Fruit fly (Drosophila melanogaster): ENCODE data around the gene CG10650.

CG10650 gene

dm6 chr2L:18948065-18948723 lies 47.5 kb downstream of the CG10650 start (continued):
- TF ChIP-seq Stat92E (GFP tag; optimal IDR thresholded peaks at IDR 0.05) (peak in 1 of 3 experiments; percentile 46), CG10654 (GFP tag; optimal IDR thresholded peaks at IDR 0.05) (peak; percentile 33), CG4820 (GFP tag; optimal IDR thresholded peaks at IDR 0.05) (peak; percentile 48), CG2129 (GFP tag; IDR thresholded peaks at IDR 0.05; ENCODE audit: partially characterized antibody) (no peak), B-H1 (GFP tag; IDR thresholded peaks at IDR 0.05) (peak; percentile 50; the same call in 2 of the 3 replicates), gem (tag; optimal IDR thresholded peaks at IDR 0.05) (peak; percentile 91), CG2120 (GFP tag; optimal IDR thresholded peaks at IDR 0.05) (peak; percentile 24), CG15479 (GFP tag; optimal IDR thresholded peaks at IDR 0.05) (no peak), HLH3B (GFP tag; IDR thresholded peaks at IDR 0.05) (peak; percentile 49; the same call in 1 of the 2 replicates), CG17361 (GFP tag; IDR thresholded peaks at IDR 0.05) (peak; percentile 82), grau (tag; optimal IDR thresholded peaks at IDR 0.05) (peak; percentile 81), Usf (GFP tag; optimal IDR thresholded peaks at IDR 0.05) (peak; percentile 36), Ssrp (tag; optimal IDR thresholded peaks at IDR 0.05) (peak; percentile 81), Gsc (GFP tag; IDR thresholded peaks at IDR 0.05) (no peak), row (GFP tag; IDR thresholded peaks at IDR 0.05) (peak; percentile 80), CG1602 (GFP tag; optimal IDR thresholded peaks at IDR 0.05) (peak; percentile 57), lab (GFP tag; optimal IDR thresholded peaks at IDR 0.05) (peak; percentile 56), CG10565 (GFP tag; optimal IDR thresholded peaks at IDR 0.05) (no peak), CG17359 (tag; optimal IDR thresholded peaks at IDR 0.05) (peak; percentile 72), CG10979 (tag; optimal IDR thresholded peaks at IDR 0.05) (peak; percentile 86), CG18262 (tag; optimal IDR thresholded peaks at IDR 0.05) (peak; percentile 91), chif (GFP tag; optimal IDR thresholded peaks at IDR 0.05) (peak; percentile 45 to 60), Dek (tag; optimal IDR thresholded peaks at IDR 0.05) (peak; percentile 63), lola (GFP tag; optimal IDR thresholded peaks at IDR 0.05) (peak in 1 of 3 experiments; percentile 92), run (tag; optimal IDR thresholded peaks at IDR 0.05) (peak; percentile 65), corto (GFP tag; optimal IDR thresholded peaks at IDR 0.05) (peak; percentile 30), CG7357 (GFP tag; IDR thresholded peaks at IDR 0.05) (peak; percentile 71), Mad (GFP tag; optimal IDR thresholded peaks at IDR 0.05) (peak; percentile 29), ranshi (GFP tag; IDR thresholded peaks at IDR 0.05) (peak; percentile 19; the same call in 1 of the 2 replicates), YL-1 (GFP tag; optimal IDR thresholded peaks at IDR 0.05) (no peak), E2f1 (GFP tag; IDR thresholded peaks at IDR 0.05) (0 out of 2 replicates have a peak, but pooled peaks have one; percentile 24), CG13775 (GFP tag; optimal IDR thresholded peaks at IDR 0.05) (peak; percentile 67), dysf (GFP tag; IDR thresholded peaks at IDR 0.05) (peak; percentile 50; the same call in 1 of the 3 replicates), CoRest (tag; optimal IDR thresholded peaks at IDR 0.05) (peak; percentile 80), sd (tag; optimal IDR thresholded peaks at IDR 0.05) (no peak), slbo (GFP tag; IDR thresholded peaks at IDR 0.05) (0 out of 2 replicates have a peak, but pooled peaks have one; percentile 22), Optix (GFP tag; IDR thresholded peaks at IDR 0.05) (no peak), CG15601 (tag; optimal IDR thresholded peaks at IDR 0.05) (peak; percentile 85), pum (GFP tag; optimal IDR thresholded peaks at IDR 0.05) (peak; percentile 27), CG7928 (GFP tag; optimal IDR thresholded peaks at IDR 0.05) (no peak), Fer3 (tag; optimal IDR thresholded peaks at IDR 0.05) (peak; percentile 27), CG1233 (GFP tag; optimal IDR thresholded peaks at IDR 0.05) (peak; percentile 61), crc (GFP tag; optimal IDR thresholded peaks at IDR 0.05) (no peak), CG6791 (GFP tag; IDR thresholded peaks at IDR 0.05; ENCODE audit: partially characterized antibody) (no peak), CG11247 (GFP tag; IDR thresholded peaks at IDR 0.05) (no peak; the same call in 1 of the 2 replicates), CG8924 (tag; optimal IDR thresholded peaks at IDR 0.05) (peak; percentile 87), Aef1 (GFP tag; IDR thresholded peaks at IDR 0.05) (peak; percentile 13; the same call in 1 of the 3 replicates), emc (GFP tag; optimal IDR thresholded peaks at IDR 0.05) (no peak)

Data from whole organism, embryonic.